Fruit fly (Drosophila melanogaster) whole organism, embryonic: ENCODE measurements around the gene BRWD3.

Experiments
- Ada2b ChIP-seq: fragments of 200-800 bp; sonication (Bioruptor generic); IDR thresholded peaks from 2 replicates; pipeline ENCODE4 v1.3.6; 2022; ENCODE audit warnings: missing biosample characterization, missing genetic modification characterization
- C15 ChIP-seq: fragments of 200-800 bp; sonication (Bioruptor generic); IDR thresholded peaks from 3 replicates; pipeline ENCODE4 v1.3.6; 2022; ENCODE audit warnings: missing biosample characterization, missing genetic modification characterization
- CG12104 ChIP-seq: fragments of 200-800 bp; sonication (Bioruptor generic); optimal IDR thresholded peaks from 3 replicates; lab custom pipeline; 2016; ENCODE audit warnings: missing biosample characterization, missing genetic modification characterization
- CG15011 ChIP-seq: fragments of 200-800 bp; sonication (Bioruptor generic); optimal IDR thresholded peaks from 3 replicates; lab custom pipeline; 2018; ENCODE audit warnings: missing biosample characterization, mild to moderate bottlenecking, missing genetic modification characterization
- CG1529 ChIP-seq: fragments of 200-800 bp; sonication (Bioruptor generic); optimal IDR thresholded peaks from 3 replicates; lab custom pipeline; 2018; ENCODE audit warnings: missing biosample characterization, missing genetic modification characterization
- CG15514 ChIP-seq: fragments of 200-800 bp; sonication (Bioruptor generic); optimal IDR thresholded peaks from 3 replicates; lab custom pipeline; 2017; ENCODE audit warnings: missing biosample characterization, missing genetic modification characterization, mild to moderate bottlenecking, moderate library complexity, missing genetic modification reagents
- CG1602 ChIP-seq: fragments of 200-800 bp; sonication (Bioruptor generic); optimal IDR thresholded peaks from 3 replicates; lab custom pipeline; 2016; ENCODE audit warnings: missing biosample characterization, missing genetic modification characterization
- CG1647 ChIP-seq: fragments of 200-800 bp; sonication (Bioruptor generic); optimal IDR thresholded peaks from 3 replicates; lab custom pipeline; 2016; ENCODE audit warnings: missing biosample characterization, missing genetic modification characterization
- CG16815 ChIP-seq: fragments of 200-800 bp; sonication (Bioruptor generic); optimal IDR thresholded peaks from 3 replicates; lab custom pipeline; 2017; ENCODE audit warnings: missing biosample characterization, mild to moderate bottlenecking, missing genetic modification characterization
- CG31224 ChIP-seq: fragments of 200-800 bp; sonication (Bioruptor generic); IDR thresholded peaks from 2 replicates; pipeline ENCODE4 v1.3.6; 2022; ENCODE audit warnings: missing biosample characterization, missing genetic modification characterization
- CG34224 ChIP-seq: fragments of 200-800 bp; sonication (Bioruptor generic); IDR thresholded peaks from 3 replicates; pipeline ENCODE4 v1.3.6; 2022; ENCODE audit warnings: missing biosample characterization, missing genetic modification characterization; ENCODE audit not compliant: partially characterized antibody
- CG34376 ChIP-seq: fragments of 200-800 bp; sonication (Bioruptor generic); optimal IDR thresholded peaks from 2 replicates; lab custom pipeline; 2018; ENCODE audit warnings: missing biosample characterization, mild to moderate bottlenecking, missing genetic modification characterization
- CG3726 ChIP-seq: fragments of 200-800 bp; sonication (Bioruptor generic); IDR thresholded peaks from 3 replicates; pipeline ENCODE4, ENCODE4 v1.3.6; 2022; ENCODE audit warnings: missing biosample characterization, missing genetic modification characterization
- CG6689 ChIP-seq: fragments of 200-800 bp; sonication (Bioruptor generic); IDR thresholded peaks from 2 replicates; pipeline ENCODE4 v1.3.6; 2022; ENCODE audit warnings: missing biosample characterization, missing genetic modification characterization
- CG6791 ChIP-seq: fragments of 200-800 bp; sonication (Bioruptor generic); IDR thresholded peaks from 3 replicates; pipeline ENCODE4 v1.3.6; 2022; ENCODE audit warnings: missing biosample characterization, missing genetic modification characterization; ENCODE audit not compliant: partially characterized antibody
- CG7786 ChIP-seq: fragments of 200-800 bp; sonication (Bioruptor generic); optimal IDR thresholded peaks from 2 replicates; lab custom pipeline; 2016; ENCODE audit warnings: missing biosample characterization, missing genetic modification characterization
- CG9215 ChIP-seq: fragments of 200-800 bp; sonication (Bioruptor generic); IDR thresholded peaks from 2 replicates; pipeline ENCODE4 v1.3.6; 2022; ENCODE audit warnings: missing biosample characterization, missing genetic modification characterization
- Fer1 ChIP-seq: fragments of 200-800 bp; sonication (Bioruptor generic); optimal IDR thresholded peaks from 2 replicates; lab custom pipeline; 2017; ENCODE audit warnings: missing biosample characterization, mild to moderate bottlenecking, missing genetic modification characterization
- Fer2 ChIP-seq: fragments of 200-800 bp; sonication (Bioruptor generic); optimal IDR thresholded peaks from 2 replicates; lab custom pipeline; 2018; ENCODE audit warnings: missing biosample characterization, mild to moderate bottlenecking, missing genetic modification characterization, moderate library complexity
- H15 ChIP-seq: fragments of 200-800 bp; sonication (Bioruptor generic); IDR thresholded peaks from 3 replicates; pipeline ENCODE4 v1.3.6; 2022; ENCODE audit warnings: missing biosample characterization, missing genetic modification characterization
- HLHmδ ChIP-seq: fragments of 200-800 bp; sonication (Bioruptor generic); optimal IDR thresholded peaks from 2 replicates; lab custom pipeline; 2018; ENCODE audit warnings: missing biosample characterization, mild to moderate bottlenecking, missing genetic modification characterization, moderate library complexity
- Hmr ChIP-seq: fragments of 200-800 bp; sonication (Bioruptor generic); optimal IDR thresholded peaks from 3 replicates; lab custom pipeline; 2017; ENCODE audit warnings: mild to moderate bottlenecking, missing biosample characterization, missing genetic modification reagents, missing genetic modification characterization
- Lpt ChIP-seq: fragments of >200 bp; optimal IDR thresholded peaks from 2 replicates; lab custom pipeline; 2018; ENCODE audit warnings: missing biosample characterization, missing genetic modification characterization
- NK7.1 ChIP-seq: fragments of 200-800 bp; sonication (Bioruptor generic); optimal IDR thresholded peaks from 3 replicates; lab custom pipeline; 2016; ENCODE audit warnings: missing biosample characterization, missing genetic modification characterization
- Nf-YA ChIP-seq: fragments of 200-800 bp; sonication (Bioruptor generic); IDR thresholded peaks from 2 replicates; pipeline ENCODE4 v1.3.6; 2022; ENCODE audit warnings: missing biosample characterization, missing genetic modification characterization
- Scr ChIP-seq: fragments of 200-800 bp; sonication (Bioruptor generic); IDR thresholded peaks from 2 replicates; pipeline ENCODE4 v1.3.6; 2022; ENCODE audit warnings: missing biosample characterization, missing genetic modification characterization; ENCODE audit not compliant: partially characterized antibody
- Side ChIP-seq: fragments of 200-800 bp; sonication (Bioruptor generic); optimal IDR thresholded peaks from 2 replicates; lab custom pipeline; 2016; ENCODE audit warnings: missing biosample characterization, missing genetic modification characterization
- Sry-δ ChIP-seq: fragments of 200-800 bp; sonication (Bioruptor generic); optimal IDR thresholded peaks from 2 replicates; lab custom pipeline; 2016; ENCODE audit warnings: missing biosample characterization, missing genetic modification characterization
- Stat92E ChIP-seq, 3 experiments: fragments of >200 bp in 2 of 3; fragments of 200-800 bp in 1 of 3; sonication (Bioruptor generic) in 1 of 3; optimal IDR thresholded peaks; 2 replicates each; lab custom pipeline; 2017 to 2019; ENCODE audit warnings: missing biosample characterization in 3 of 3, missing genetic modification characterization in 3 of 3, mild to moderate bottlenecking in 1 of 3, moderate library complexity in 1 of 3
- Usf ChIP-seq: fragments of 200-800 bp; sonication (Bioruptor generic); optimal IDR thresholded peaks from 2 replicates; lab custom pipeline; 2017; ENCODE audit warnings: missing genotype, missing biosample characterization, missing genetic modification characterization
- ash1 ChIP-seq: fragments of 200-800 bp; sonication (Bioruptor generic); optimal IDR thresholded peaks from 2 replicates; lab custom pipeline; 2018; ENCODE audit warnings: missing biosample characterization, mild to moderate bottlenecking, missing genetic modification characterization
- az2 ChIP-seq: fragments of 200-800 bp; sonication (Bioruptor generic); optimal IDR thresholded peaks from 3 replicates; lab custom pipeline; 2016; ENCODE audit warnings: missing biosample characterization, missing genetic modification characterization
- chm ChIP-seq: fragments of 200-800 bp; sonication (Bioruptor generic); IDR thresholded peaks from 2 replicates; pipeline ENCODE4 v1.3.6; 2022; ENCODE audit warnings: missing biosample characterization, missing genetic modification characterization
- cwo ChIP-seq: fragments of 200-800 bp; sonication (Bioruptor generic); optimal IDR thresholded peaks from 3 replicates; lab custom pipeline; 2017; ENCODE audit warnings: missing biosample characterization, missing genetic modification characterization, mild to moderate bottlenecking, moderate library complexity, missing genetic modification reagents
- dimm ChIP-seq: fragments of 200-800 bp; sonication (Bioruptor generic); IDR thresholded peaks from 2 replicates; pipeline ENCODE4 v1.3.6; 2022; ENCODE audit warnings: missing biosample characterization, missing genetic modification characterization
- esg ChIP-seq: fragments of 200-800 bp; sonication (Bioruptor generic); conservative IDR thresholded peaks from 2 replicates; pipeline ENCODE4 v1.3.6; 2022; ENCODE audit warnings: missing biosample characterization, missing genetic modification characterization
- fd96Cb ChIP-seq: fragments of 200-800 bp; sonication (Bioruptor generic); optimal IDR thresholded peaks from 2 replicates; lab custom pipeline; 2018; ENCODE audit warnings: missing biosample characterization, mild to moderate bottlenecking, missing genetic modification characterization, moderate library complexity
- fu2 ChIP-seq: fragments of 200-800 bp; sonication (Bioruptor generic); optimal IDR thresholded peaks from 2 replicates; lab custom pipeline; 2016; ENCODE audit warnings: missing biosample characterization, missing genetic modification characterization
- grau ChIP-seq: fragments of 200-800 bp; optimal IDR thresholded peaks from 3 replicates; lab custom pipeline; 2019; ENCODE audit warnings: missing biosample characterization, mild to moderate bottlenecking, missing genetic modification characterization, moderate library complexity
- gsb ChIP-seq: fragments of 200-800 bp; sonication (Bioruptor generic); IDR thresholded peaks from 2 replicates; pipeline ENCODE4 v1.3.6; 2022; ENCODE audit warnings: missing biosample characterization, missing genetic modification characterization
- gt ChIP-seq: fragments of 200-800 bp; sonication (Bioruptor generic); IDR thresholded peaks from 2 replicates; pipeline ENCODE4 v1.3.6; 2022; ENCODE audit warnings: missing biosample characterization, missing genetic modification characterization
- hth ChIP-seq: fragments of >200 bp; optimal IDR thresholded peaks from 2 replicates; lab custom pipeline; 2017; ENCODE audit warnings: inconsistent platforms
- jigr1 ChIP-seq: fragments of 200-800 bp; sonication (Bioruptor generic); IDR thresholded peaks from 3 replicates; pipeline ENCODE4 v1.3.6; 2022; ENCODE audit warnings: missing biosample characterization, missing genetic modification characterization
- jing ChIP-seq: fragments of 200-800 bp; sonication (Bioruptor generic); optimal IDR thresholded peaks from 2 replicates; lab custom pipeline; 2018; ENCODE audit warnings: missing biosample characterization, mild to moderate bottlenecking, missing genetic modification characterization
- mam ChIP-seq: fragments of 200-800 bp; sonication (Bioruptor generic); optimal IDR thresholded peaks from 3 replicates; lab custom pipeline; 2016; ENCODE audit warnings: missing biosample characterization, missing genetic modification characterization
- otp ChIP-seq: fragments of 200-800 bp; sonication (Bioruptor generic); IDR thresholded peaks from 3 replicates; pipeline ENCODE4, ENCODE4 v1.3.6; 2022; ENCODE audit warnings: missing biosample characterization, missing genetic modification characterization
- p53 ChIP-seq: fragments of 200-800 bp; sonication (Bioruptor generic); optimal IDR thresholded peaks from 2 replicates; lab custom pipeline; 2016; ENCODE audit warnings: missing biosample characterization, missing genetic modification characterization
- peb ChIP-seq: fragments of 200-800 bp; sonication (Bioruptor generic); IDR thresholded peaks from 2 replicates; pipeline ENCODE4 v1.3.6; 2022; ENCODE audit warnings: missing biosample characterization, missing genetic modification characterization
- ranshi ChIP-seq: fragments of 200-800 bp; sonication (Bioruptor generic); IDR thresholded peaks from 2 replicates; pipeline ENCODE4 v1.3.6; 2022; ENCODE audit warnings: missing biosample characterization, missing genetic modification characterization
- seq ChIP-seq: fragments of 200-800 bp; sonication (Bioruptor generic); IDR thresholded peaks from 2 replicates; pipeline ENCODE4 v1.3.6; 2022; ENCODE audit warnings: missing biosample characterization, missing genetic modification characterization
- tgo ChIP-seq: fragments of 200-800 bp; sonication (Bioruptor generic); IDR thresholded peaks from 3 replicates; pipeline ENCODE4 v1.3.6; 2022; ENCODE audit warnings: missing biosample characterization, missing genetic modification characterization
- zf30C ChIP-seq: fragments of 200-800 bp; sonication (Bioruptor generic); optimal IDR thresholded peaks from 3 replicates; lab custom pipeline; 2018; ENCODE audit warnings: missing biosample characterization, mild to moderate bottlenecking, missing genetic modification characterization

Gene BRWD3

dm6 chr3R:24271071-24271470, 47.7 kb upstream of the BRWD3 start, which contains the start of gene jar (continued):
- TF ChIP-seq esg (GFP tag; lab: Robert Waterston, UW): no peak
- peak; percentile 6 for TF ChIP-seq CG1647 (GFP tag; lab: Kevin White, UChicago)
- no peak for TF ChIP-seq CG1602 (GFP tag; lab: Kevin White, UChicago)
- TF ChIP-seq chm: peak; percentile 89
- TF ChIP-seq CG7786 (GFP tag; lab: Kevin White, UChicago): no peak
- TF ChIP-seq mam (GFP tag; lab: Kevin White, UChicago): no peak
- no peak for TF ChIP-seq tgo (GFP tag; lab: Robert Waterston, UW)
- TF ChIP-seq cwo (GFP tag; lab: Kevin White, UChicago): no peak
- TF ChIP-seq CG15011 (GFP tag; lab: Kevin White, UChicago): no peak
- no peak for TF ChIP-seq CG31224 (GFP tag; lab: Robert Waterston, UW)
- peak in 1 of 3 experiments; percentile 73 for TF ChIP-seq Stat92E (GFP tag; optimal IDR thresholded peaks at IDR 0.05; lab: Kevin White, UChicago)
- no peak for TF ChIP-seq az2 (GFP tag; lab: Kevin White, UChicago)
- TF ChIP-seq jigr1 (GFP tag; lab: Robert Waterston, UW): no peak
- TF ChIP-seq CG12104 (GFP tag; lab: Kevin White, UChicago): no peak
- TF ChIP-seq CG9215: no peak
- TF ChIP-seq seq (GFP tag; lab: Robert Waterston, UW): peak; percentile 48; the same call in 1 of the 2 replicates
- peak; percentile 79 for TF ChIP-seq CG34376 (GFP tag; lab: Kevin White, UChicago)
- peak; percentile 91 for TF ChIP-seq CG6791
- TF ChIP-seq Lpt: no peak
- TF ChIP-seq CG6689 (GFP tag; lab: Robert Waterston, UW): no peak
- TF ChIP-seq gt (GFP tag; lab: Robert Waterston, UW): no peak
- TF ChIP-seq grau: peak; percentile 43
- peak; percentile 85 for TF ChIP-seq CG15514 (GFP tag; lab: Kevin White, UChicago)
- no peak for TF ChIP-seq Usf (GFP tag; lab: Kevin White, UChicago)
- TF ChIP-seq jing (GFP tag; lab: Kevin White, UChicago): no peak
- TF ChIP-seq ranshi (GFP tag; lab: Robert Waterston, UW): peak; percentile 25; the same call in 1 of the 2 replicates
- peak; percentile 61; the same call in 1 of the 3 replicates for TF ChIP-seq otp (GFP tag; lab: Robert Waterston, UW)
- TF ChIP-seq CG3726 (GFP tag; lab: Robert Waterston, UW): no peak
- peak; percentile 88 for TF ChIP-seq Scr (GFP tag; lab: Robert Waterston, UW)
- TF ChIP-seq peb (GFP tag; lab: Robert Waterston, UW): no peak
- peak; percentile 93 for TF ChIP-seq CG34224 (GFP tag; lab: Robert Waterston, UW)
- TF ChIP-seq p53: no peak
- TF ChIP-seq Ada2b (GFP tag; lab: Robert Waterston, UW): no peak
- no peak for TF ChIP-seq CG16815 (GFP tag; lab: Kevin White, UChicago)
- peak; percentile 19 for TF ChIP-seq fu2 (GFP tag; lab: Kevin White, UChicago)
- no peak for TF ChIP-seq dimm (GFP tag; lab: Robert Waterston, UW)
- peak; percentile 11 for TF ChIP-seq zf30C
- peak; percentile 98 for TF ChIP-seq Sry-δ (GFP tag; lab: Kevin White, UChicago)
- peak; percentile 25 for TF ChIP-seq HLHmδ (GFP tag; lab: Kevin White, UChicago)
- TF ChIP-seq ash1: peak; percentile 52
- peak; percentile 59 for TF ChIP-seq Hmr (GFP tag; lab: Kevin White, UChicago)
- peak; percentile 14 for TF ChIP-seq Side
- TF ChIP-seq Fer1 (GFP tag; lab: Kevin White, UChicago): peak; percentile 72
- TF ChIP-seq NK7.1: no peak
- no peak for TF ChIP-seq Nf-YA (GFP tag; lab: Robert Waterston, UW)
- no peak for TF ChIP-seq CG1529 (GFP tag; lab: Kevin White, UChicago)
- TF ChIP-seq Fer2 (tag; lab: Kevin White, UChicago): no peak
- TF ChIP-seq hth (lab: Kevin White, UChicago): no peak
- TF ChIP-seq fd96Cb: no peak
- no peak for TF ChIP-seq H15 (GFP tag; lab: Robert Waterston, UW)
- TF ChIP-seq gsb (GFP tag; lab: Robert Waterston, UW): no peak
- no peak for TF ChIP-seq C15
